Fruit fly (Drosophila melanogaster): Measurements from ENCODE around the gene SmydA-8.

Gene SmydA-8

dm6 chrX:2158668-2159163 lies 54.9 kb downstream of the SmydA-8 start, which contains the start of gene wapl (continued):
- TF ChIP-seq Hey (tag; optimal IDR thresholded peaks at IDR 0.05) (no peak), btn (GFP tag; optimal IDR thresholded peaks at IDR 0.05) (no peak), CG7271 (tag; optimal IDR thresholded peaks at IDR 0.05) (no peak), phol (tag; optimal IDR thresholded peaks at IDR 0.05) (peak; percentile 18), Atf3 (GFP tag; optimal IDR thresholded peaks at IDR 0.05) (no peak), wdn (GFP tag; IDR thresholded peaks at IDR 0.05) (no peak), lab (GFP tag; optimal IDR thresholded peaks at IDR 0.05) (peak; percentile 19), pho (GFP tag; optimal IDR thresholded peaks at IDR 0.05) (no peak), BtbVII (GFP tag; optimal IDR thresholded peaks at IDR 0.05) (no peak), CG8089 (GFP tag; optimal IDR thresholded peaks at IDR 0.05) (no peak), CG7987 (GFP tag; optimal IDR thresholded peaks at IDR 0.05) (no peak), Dref (GFP tag; IDR thresholded peaks at IDR 0.05) (peak; percentile 96), trh (GFP tag; optimal IDR thresholded peaks at IDR 0.05) (no peak), tgo (GFP tag; IDR thresholded peaks at IDR 0.05) (no peak), al (GFP tag; IDR thresholded peaks at IDR 0.05) (no peak), CG18619 (GFP tag; optimal IDR thresholded peaks at IDR 0.05) (no peak), CG10366 (GFP tag; IDR thresholded peaks at IDR 0.05) (no peak), CG3838 (GFP tag; optimal IDR thresholded peaks at IDR 0.05) (no peak), eve (GFP tag; optimal IDR thresholded peaks at IDR 0.05) (no peak), CG11093 (GFP tag; IDR thresholded peaks at IDR 0.05) (no peak), hbn (GFP tag; IDR thresholded peaks at IDR 0.05; ENCODE audit: partially characterized antibody) (peak; percentile 92), ranshi (GFP tag; IDR thresholded peaks at IDR 0.05) (no peak), CG5180 (GFP tag; optimal IDR thresholded peaks at IDR 0.05) (no peak), sqz (GFP tag; optimal IDR thresholded peaks at IDR 0.05) (no peak), zf30C (GFP tag; optimal IDR thresholded peaks at IDR 0.05) (no peak), CG15479 (GFP tag; optimal IDR thresholded peaks at IDR 0.05) (peak; percentile 51), CG16779 (GFP tag; IDR thresholded peaks at IDR 0.05) (no peak), CG15073 (GFP tag; optimal IDR thresholded peaks at IDR 0.05) (no peak), CG3847 (GFP tag; IDR thresholded peaks at IDR 0.05) (peak; percentile 61), CG30431 (GFP tag; optimal IDR thresholded peaks at IDR 0.05) (no peak), luna (GFP tag; optimal IDR thresholded peaks at IDR 0.05) (no peak), Dp (GFP tag; optimal IDR thresholded peaks at IDR 0.05) (peak; percentile 91), Sox100B (GFP tag; optimal IDR thresholded peaks at IDR 0.05) (no peak), nerfin-1 (tag; optimal IDR thresholded peaks at IDR 0.05) (no peak), repo (GFP tag; optimal IDR thresholded peaks at IDR 0.05) (peak; percentile 45), CG1024 (GFP tag; IDR thresholded peaks at IDR 0.05) (no peak), Dip2 (GFP tag; IDR thresholded peaks at IDR 0.05) (no peak), CG5953 (GFP tag; IDR thresholded peaks at IDR 0.05) (no peak), CG1832 (GFP tag; optimal IDR thresholded peaks at IDR 0.05) (no peak), Nf-YB (GFP tag; optimal IDR thresholded peaks at IDR 0.05) (no peak), E2f2 (GFP tag; IDR thresholded peaks at IDR 0.05) (peak; percentile 94), BEAF-32 (GFP tag; optimal IDR thresholded peaks at IDR 0.05) (peak; percentile 97), CG2202 (tag; optimal IDR thresholded peaks at IDR 0.05) (peak; percentile 5), salm (tag; optimal IDR thresholded peaks at IDR 0.05) (no peak), croc (GFP tag; conservative IDR thresholded peaks at IDR 0.05) (no peak), CG12219 (GFP tag; optimal IDR thresholded peaks at IDR 0.05) (no peak), CG7372 (GFP tag; IDR thresholded peaks at IDR 0.05) (no peak), CTCF (GFP tag; optimal IDR thresholded peaks at IDR 0.05) (no peak), Atf-2 (GFP tag; optimal IDR thresholded peaks at IDR 0.05) (no peak), CG10959 (GFP tag; IDR thresholded peaks at IDR 0.05) (no peak), Ets97D (GFP tag; optimal IDR thresholded peaks at IDR 0.05) (peak; percentile 63), CG8944 (GFP tag; optimal IDR thresholded peaks at IDR 0.05) (no peak)
